Worm (Caenorhabditis elegans) whole organism, young adult: ENCODE measurements around the gene ints-9.

Source experiments
- B0019.2 ChIP-seq: fragments of 200-800 bp; sonication (Bioruptor generic); conservative IDR thresholded peaks from 2 replicates; pipeline ENCODE4 v1.3.6; 2022; ENCODE audit warnings: missing genetic modification reagents, missing genetic modification characterization, missing compliant biosample characterization
- B0261.1 ChIP-seq: sonication (generic microtip); optimal IDR thresholded peaks from 2 replicates; lab custom pipeline; 2016; ENCODE audit warnings: mild to moderate bottlenecking, missing genetic modification characterization, moderate library complexity, missing compliant biosample characterization
- B0336.3 ChIP-seq: fragments of 200-800 bp; sonication (Bioruptor generic); IDR thresholded peaks from 2 replicates; pipeline ENCODE4 v1.3.6; 2022; ENCODE audit warnings: missing genetic modification characterization, missing compliant biosample characterization
- C06A6.2 ChIP-seq: fragments of 200-800 bp; sonication (Bioruptor generic); conservative IDR thresholded peaks from 2 replicates; pipeline ENCODE4 v1.3.6; 2022; ENCODE audit warnings: missing genetic modification characterization, missing compliant biosample characterization
- D2030.7 ChIP-seq: fragments of 200-800 bp; sonication (Bioruptor generic); IDR thresholded peaks from 2 replicates; pipeline ENCODE4 v1.3.6; 2022; ENCODE audit warnings: missing genetic modification reagents, missing genetic modification characterization, missing compliant biosample characterization
- K12H6.12 ChIP-seq: fragments of 200-800 bp; sonication (Bioruptor generic); optimal IDR thresholded peaks from 2 replicates; lab custom pipeline; 2018; ENCODE audit warnings: mild to moderate bottlenecking, missing genetic modification characterization, missing compliant biosample characterization
- Y67H2A.10 ChIP-seq: fragments of 200-800 bp; sonication (Bioruptor generic); conservative IDR thresholded peaks from 2 replicates; pipeline ENCODE4 v1.3.6; 2022; ENCODE audit warnings: missing genetic modification reagents, missing genetic modification characterization, missing compliant biosample characterization
- Y95B8A.8 ChIP-seq: fragments of 200-800 bp; sonication (Bioruptor generic); IDR thresholded peaks from 2 replicates; pipeline ENCODE4 v1.3.6; 2022; ENCODE audit warnings: missing genetic modification reagents, missing genetic modification characterization, missing compliant biosample characterization
- akir-1 ChIP-seq: fragments of 200-800 bp; sonication (Bioruptor generic); optimal IDR thresholded peaks from 2 replicates; lab custom pipeline; 2018; ENCODE audit warnings: mild to moderate bottlenecking, missing genetic modification characterization, moderate library complexity, missing compliant biosample characterization
- ama-1 ChIP-seq, 3 experiments: fragments of 150-350 bp in 1 of 3; sonication (generic microtip) in 2 of 3; optimal IDR thresholded peaks; 2 replicates each; lab custom pipeline; 2014 to 2018; ENCODE audit warnings: missing biosample characterization in 2 of 3, missing genetic modification characterization in 2 of 3, missing genetic modification reagents in 2 of 3
- athp-1 ChIP-seq: sonication (generic microtip); optimal IDR thresholded peaks from 2 replicates; lab custom pipeline; 2017; ENCODE audit warnings: mild to moderate bottlenecking, missing genetic modification characterization, missing compliant biosample characterization
- attf-5 ChIP-seq: fragments of 200-800 bp; sonication (Bioruptor generic); optimal IDR thresholded peaks from 2 replicates; lab custom pipeline; 2018; ENCODE audit warnings: mild to moderate bottlenecking, missing genetic modification characterization, missing compliant biosample characterization
- ccch-3 ChIP-seq: fragments of 200-800 bp; sonication (Bioruptor generic); optimal IDR thresholded peaks from 2 replicates; lab custom pipeline; 2018; ENCODE audit warnings: mild to moderate bottlenecking, missing genetic modification characterization, missing compliant biosample characterization
- cebp-1 ChIP-seq, 2 experiments: fragments of 200-800 bp in 1 of 2; sonication (Bioruptor generic) in 1 of 2; sonication (generic microtip) in 1 of 2; IDR thresholded peaks in 1 of 2; optimal IDR thresholded peaks in 1 of 2; 2 replicates each; pipeline versions ENCODE4 v1.3.6 to Lab custom; 2017 to 2022; ENCODE audit warnings: missing compliant biosample characterization in 2 of 2, missing genetic modification characterization in 2 of 2, mild to moderate bottlenecking in 1 of 2, missing genetic modification reagents in 1 of 2, moderate library complexity in 1 of 2
- dox-1 ChIP-seq: fragments of 200-800 bp; sonication (Bioruptor generic); IDR thresholded peaks from 2 replicates; pipeline ENCODE4 v1.3.6; 2022; ENCODE audit warnings: missing genetic modification reagents, missing genetic modification characterization, missing compliant biosample characterization
- efl-1 ChIP-seq: fragments of 150-350 bp; optimal IDR thresholded peaks from 2 replicates; lab custom pipeline; 2014; ENCODE audit warnings: missing biosample characterization, missing genetic modification reagents, missing genetic modification characterization
- egl-18 ChIP-seq: fragments of 200-800 bp; sonication (Bioruptor generic); IDR thresholded peaks from 2 replicates; pipeline ENCODE4 v1.3.6; 2022; ENCODE audit warnings: missing genetic modification reagents, missing genetic modification characterization, missing compliant biosample characterization
- ekl-4 ChIP-seq: fragments of 200-800 bp; sonication (Bioruptor generic); IDR thresholded peaks from 2 replicates; pipeline ENCODE4 v1.3.6; 2022; ENCODE audit warnings: missing genetic modification reagents, missing genetic modification characterization, missing compliant biosample characterization
- hmg-1.2 ChIP-seq: fragments of 200-800 bp; sonication (Bioruptor generic); IDR thresholded peaks from 2 replicates; pipeline ENCODE4 v1.3.6; 2022; ENCODE audit warnings: missing genetic modification reagents, missing genetic modification characterization, missing compliant biosample characterization
- lag-1 ChIP-seq: fragments of 200-800 bp; sonication (Bioruptor generic); IDR thresholded peaks from 2 replicates; pipeline ENCODE4 v1.3.6; 2022; ENCODE audit warnings: missing genetic modification reagents, missing genetic modification characterization, missing compliant biosample characterization
- lin-40 ChIP-seq: sonication (generic microtip); optimal IDR thresholded peaks from 2 replicates; lab custom pipeline; 2016; ENCODE audit warnings: missing genetic modification characterization, mild to moderate bottlenecking, missing compliant biosample characterization, missing genotype, missing genetic modification reagents
- lin-54 ChIP-seq: fragments of 200-800 bp; sonication (Bioruptor generic); optimal IDR thresholded peaks from 2 replicates; lab custom pipeline; 2018; ENCODE audit warnings: mild to moderate bottlenecking, missing genetic modification characterization, missing compliant biosample characterization
- lsl-1 ChIP-seq: fragments of 200-800 bp; sonication (Bioruptor generic); optimal IDR thresholded peaks from 2 replicates; lab custom pipeline; 2018; ENCODE audit warnings: mild to moderate bottlenecking, missing genetic modification characterization, moderate library complexity, missing compliant biosample characterization
- madf-6 ChIP-seq: fragments of 200-800 bp; sonication (Bioruptor generic); IDR thresholded peaks from 2 replicates; pipeline ENCODE4 v1.3.6; 2022; ENCODE audit warnings: missing genetic modification reagents, missing genetic modification characterization, missing compliant biosample characterization
- mcd-1 ChIP-seq: fragments of 200-800 bp; sonication (Bioruptor generic); IDR thresholded peaks from 2 replicates; pipeline ENCODE4 v1.3.6; 2022; ENCODE audit warnings: missing genetic modification reagents, missing genetic modification characterization, missing compliant biosample characterization
- nfya-1 ChIP-seq: sonication (generic microtip); optimal IDR thresholded peaks from 2 replicates; lab custom pipeline; 2017; ENCODE audit warnings: antibody characterized with exemption, missing compliant biosample characterization, missing genetic modification characterization, borderline replicate concordance; ENCODE audit not compliant: insufficient read depth
- nfya-2 ChIP-seq: fragments of 200-800 bp; sonication (Bioruptor generic); IDR thresholded peaks from 2 replicates; pipeline ENCODE4 v1.3.6; 2022; ENCODE audit warnings: missing genetic modification reagents, missing genetic modification characterization, missing compliant biosample characterization
- nhr-80 ChIP-seq: sonication (generic microtip); optimal IDR thresholded peaks from 2 replicates; lab custom pipeline; 2016; ENCODE audit warnings: missing genetic modification characterization, missing compliant biosample characterization
- pha-4 ChIP-seq: fragments of 150-350 bp; sonication (generic microtip); optimal IDR thresholded peaks from 2 replicates; lab custom pipeline; 2014; ENCODE audit warnings: missing biosample characterization, missing genetic modification reagents, missing genetic modification characterization
- rcor-1 ChIP-seq: fragments of 200-800 bp; sonication (Bioruptor generic); IDR thresholded peaks from 2 replicates; pipeline ENCODE4 v1.3.6; 2022; ENCODE audit warnings: missing genetic modification reagents, missing genetic modification characterization, missing compliant biosample characterization
- sdz-38 ChIP-seq: sonication (generic microtip); optimal IDR thresholded peaks from 2 replicates; lab custom pipeline; 2016; ENCODE audit warnings: missing genotype, missing genetic modification characterization, missing compliant biosample characterization
- snpc-1.3 ChIP-seq: sonication (generic microtip); optimal IDR thresholded peaks from 2 replicates; lab custom pipeline; 2017; ENCODE audit warnings: missing genetic modification characterization, mild to moderate bottlenecking, missing compliant biosample characterization, antibody characterized with exemption, moderate library complexity, missing genotype, missing genetic modification reagents; ENCODE audit not compliant: insufficient read depth
- snpc-3.4 ChIP-seq: sonication (generic microtip); optimal IDR thresholded peaks from 2 replicates; lab custom pipeline; 2017; ENCODE audit warnings: missing genetic modification characterization, mild to moderate bottlenecking, missing compliant biosample characterization, antibody characterized with exemption, moderate library complexity, missing genotype, missing genetic modification reagents
- somi-1 ChIP-seq: fragments of 200-800 bp; sonication (Bioruptor generic); optimal IDR thresholded peaks from 2 replicates; lab custom pipeline; 2018; ENCODE audit warnings: mild to moderate bottlenecking, missing genetic modification characterization, missing compliant biosample characterization
- tbp1 ChIP-seq: fragments of 200-800 bp; sonication (Bioruptor generic); optimal IDR thresholded peaks from 2 replicates; lab custom pipeline; 2018; ENCODE audit warnings: mild to moderate bottlenecking, missing genetic modification characterization, missing compliant biosample characterization
- tlf-1 ChIP-seq: fragments of 200-800 bp; sonication (Bioruptor generic); optimal IDR thresholded peaks from 2 replicates; lab custom pipeline; 2018; ENCODE audit warnings: mild to moderate bottlenecking, missing genetic modification characterization, missing compliant biosample characterization
- zfh-2 ChIP-seq: fragments of 200-800 bp; sonication (Bioruptor generic); conservative IDR thresholded peaks from 2 replicates; pipeline ENCODE4 v1.3.6; 2022; ENCODE audit warnings: missing genetic modification reagents, missing genetic modification characterization, missing compliant biosample characterization
- zim-3 ChIP-seq: sonication (generic microtip); optimal IDR thresholded peaks from 2 replicates; lab custom pipeline; 2017; ENCODE audit warnings: mild to moderate bottlenecking, missing genetic modification characterization, moderate library complexity, missing compliant biosample characterization
- ztf-18 ChIP-seq: sonication (generic microtip); optimal IDR thresholded peaks from 2 replicates; lab custom pipeline; 2016; ENCODE audit warnings: missing genotype, mild to moderate bottlenecking, missing genetic modification characterization, missing compliant biosample characterization
- ztf-26 ChIP-seq: sonication (generic microtip); optimal IDR thresholded peaks from 2 replicates; lab custom pipeline; 2017; ENCODE audit warnings: missing genetic modification characterization, missing compliant biosample characterization
- ztf-3 ChIP-seq: fragments of 200-800 bp; sonication (Bioruptor generic); optimal IDR thresholded peaks from 2 replicates; lab custom pipeline; 2018; ENCODE audit warnings: mild to moderate bottlenecking, missing genetic modification characterization, missing compliant biosample characterization

The ints-9 gene

ce11 chrV:7580378-7580777, 4.8 kb downstream of the ints-9 start, which contains the start of gene ets-6:
Gene ets-6 (minus strand): TSS chrV:7580546.
- TF ChIP-seq zim-3: no peak
- TF ChIP-seq snpc-1.3 (tag; lab: Kevin White, UChicago): no peak
- TF ChIP-seq nfya-1 (tag; lab: Kevin White, UChicago): no peak
- peak; percentile 17 for TF ChIP-seq snpc-3.4 (tag; lab: Kevin White, UChicago)
- TF ChIP-seq lin-40 (tag; lab: Kevin White, UChicago): peak; percentile 21
- no peak for TF ChIP-seq sdz-38 (tag; lab: Kevin White, UChicago)
- TF ChIP-seq mcd-1 (GFP tag; lab: Robert Waterston, UW): peak; percentile 93
- no peak for TF ChIP-seq nfya-2 (GFP tag; lab: Robert Waterston, UW)
- peak; percentile 4 for TF ChIP-seq tbp1 (GFP tag; lab: Kevin White, UChicago)
- peak; percentile 22 for TF ChIP-seq lin-54 (GFP tag; lab: Kevin White, UChicago)
- TF ChIP-seq hmg-1.2 (GFP tag; lab: Robert Waterston, UW): peak; percentile 91
- TF ChIP-seq lag-1 (GFP tag; lab: Robert Waterston, UW): no peak
- TF ChIP-seq dox-1 (GFP tag; lab: Robert Waterston, UW): peak; percentile 56
- TF ChIP-seq ztf-26: no peak
- no peak for TF ChIP-seq egl-18 (GFP tag; lab: Robert Waterston, UW)
- no peak for TF ChIP-seq ccch-3 (GFP tag; lab: Kevin White, UChicago)
- TF ChIP-seq B0019.2 (GFP tag; lab: Robert Waterston, UW): no peak
- TF ChIP-seq ztf-3 (GFP tag; lab: Kevin White, UChicago): no peak
- peak; percentile 14 for TF ChIP-seq athp-1 (tag; lab: Kevin White, UChicago)
- no peak for TF ChIP-seq tlf-1 (GFP tag; lab: Kevin White, UChicago)
- TF ChIP-seq akir-1 (GFP tag; lab: Kevin White, UChicago): no peak
- no peak for TF ChIP-seq somi-1 (GFP tag; lab: Kevin White, UChicago)
- peak; percentile 45; the same call in 1 of the 2 replicates for TF ChIP-seq madf-6 (GFP tag; lab: Robert Waterston, UW)
- 0 out of 2 replicates have a peak, but pooled peaks have one; percentile 10 for TF ChIP-seq B0336.3 (GFP tag; lab: Robert Waterston, UW)
- no peak for TF ChIP-seq cebp-1 (GFP tag; IDR thresholded peaks at IDR 0.05; lab: Robert Waterston, UW)
- TF ChIP-seq cebp-1 (tag; optimal IDR thresholded peaks at IDR 0.05; lab: Kevin White, UChicago): peak; percentile 17
- TF ChIP-seq ekl-4 (GFP tag; lab: Robert Waterston, UW): peak; percentile 25; the same call in 1 of the 2 replicates
- peak; percentile 78 for TF ChIP-seq attf-5 (GFP tag; lab: Kevin White, UChicago)
- no peak for TF ChIP-seq Y67H2A.10 (GFP tag; lab: Robert Waterston, UW)
- TF ChIP-seq lsl-1 (GFP tag; lab: Kevin White, UChicago): peak; percentile 33
- TF ChIP-seq ama-1 (optimal IDR thresholded peaks at IDR 0.05; lab: Kevin White, UChicago): no peak
- no peak for TF ChIP-seq ama-1 (GFP tag; optimal IDR thresholded peaks at IDR 0.05; lab: Kevin White, UChicago)
- TF ChIP-seq zfh-2 (GFP tag; lab: Robert Waterston, UW): no peak
- peak; percentile 34; the same call in 1 of the 2 replicates for TF ChIP-seq D2030.7 (GFP tag; lab: Robert Waterston, UW)
- peak; percentile 61 for TF ChIP-seq rcor-1
- no peak for TF ChIP-seq nhr-80 (tag; lab: Kevin White, UChicago)
- TF ChIP-seq ztf-18 (tag; lab: Kevin White, UChicago): peak; percentile 65
- no peak for TF ChIP-seq K12H6.12 (tag; lab: Kevin White, UChicago)
- TF ChIP-seq C06A6.2: no peak
- TF ChIP-seq B0261.1 (tag; lab: Kevin White, UChicago): no peak
- peak; percentile 10 for TF ChIP-seq efl-1 (GFP tag; lab: Kevin White, UChicago)
- TF ChIP-seq pha-4 (tag; lab: Kevin White, UChicago): no peak
- no peak for TF ChIP-seq Y95B8A.8 (GFP tag; lab: Robert Waterston, UW)
- TF ChIP-seq, all 124 proteins: peak for 18
